Fruit fly (Drosophila melanogaster) whole organism, pupa: ENCODE data around the gene RNaseX25.

Experiments used
- CG10348 ChIP-seq: fragments of 200-800 bp; sonication (Bioruptor generic); IDR thresholded peaks from 2 replicates; pipeline ENCODE4 v1.3.6; 2022; ENCODE audit warnings: missing biosample characterization, missing genetic modification characterization
- CG8159 ChIP-seq: fragments of 200-800 bp; sonication (Bioruptor generic); optimal IDR thresholded peaks from 3 replicates; lab custom pipeline; 2018; ENCODE audit warnings: missing biosample characterization, mild to moderate bottlenecking, missing genetic modification characterization, moderate library complexity
- CG8301 ChIP-seq: fragments of 200-800 bp; sonication (Bioruptor generic); optimal IDR thresholded peaks from 2 replicates; lab custom pipeline; 2018; ENCODE audit warnings: missing biosample characterization, mild to moderate bottlenecking, missing genetic modification characterization

dm6 chr3L:7999933-8000332, 29.5 kb downstream of the RNaseX25 start:
- TF ChIP-seq CG10348 (GFP tag; lab: Robert Waterston, UW) (no peak), CG8301 (tag; lab: Kevin White, UChicago) (no peak), CG8159 (tag; lab: Kevin White, UChicago) (no peak)
